Worm (Caenorhabditis elegans): ENCODE measurements around the gene Y69A2AR.28.

DNA sequence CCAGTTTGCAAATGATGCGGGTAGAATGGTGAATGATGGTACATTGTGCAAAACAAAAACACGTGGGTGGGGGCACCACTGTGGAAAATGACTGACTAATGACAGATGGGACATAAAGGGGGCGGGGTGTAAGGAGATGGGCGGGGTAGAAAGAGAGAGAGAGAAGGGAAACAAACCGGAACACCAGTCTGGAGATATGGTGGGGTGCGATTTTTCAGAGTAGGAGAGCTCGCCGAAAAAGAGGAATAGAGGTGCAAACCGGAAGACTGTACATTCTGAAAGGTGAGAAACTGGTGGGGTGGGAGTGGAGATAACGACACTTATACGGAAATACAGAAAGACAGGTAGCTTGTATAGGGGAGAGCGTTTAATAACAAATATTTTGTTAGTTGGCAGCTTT, 15.3 kb upstream of the Y69A2AR.28 start, which contains the start of gene ngn-1:
- no peak for TF ChIP-seq flt-1 (GFP tag; IDR thresholded peaks at IDR 0.05)
- no peak for TF ChIP-seq ztf-23 (GFP tag; IDR thresholded peaks at IDR 0.05)
- TF ChIP-seq ztf-29 (GFP tag; IDR thresholded peaks at IDR 0.05): no peak
- TF ChIP-seq T22C8.4 (GFP tag; IDR thresholded peaks at IDR 0.05): no peak
- no peak for TF ChIP-seq med-1 (GFP tag; optimal IDR thresholded peaks at IDR 0.05; ENCODE audit: insufficient read depth)
- TF ChIP-seq tab-1 (GFP tag; IDR thresholded peaks at IDR 0.05): no peak
- no peak for TF ChIP-seq klf-2 (GFP tag; conservative IDR thresholded peaks at IDR 0.05)
- TF ChIP-seq cog-1 (tag; optimal IDR thresholded peaks at IDR 0.05): no peak
